Worm (Caenorhabditis elegans): ENCODE results near the gene Y65A5A.2.
A peak's percentile ranks its signal among the peaks of the same experiment; 100 is the strongest.

The Y65A5A.2 gene

DNA sequence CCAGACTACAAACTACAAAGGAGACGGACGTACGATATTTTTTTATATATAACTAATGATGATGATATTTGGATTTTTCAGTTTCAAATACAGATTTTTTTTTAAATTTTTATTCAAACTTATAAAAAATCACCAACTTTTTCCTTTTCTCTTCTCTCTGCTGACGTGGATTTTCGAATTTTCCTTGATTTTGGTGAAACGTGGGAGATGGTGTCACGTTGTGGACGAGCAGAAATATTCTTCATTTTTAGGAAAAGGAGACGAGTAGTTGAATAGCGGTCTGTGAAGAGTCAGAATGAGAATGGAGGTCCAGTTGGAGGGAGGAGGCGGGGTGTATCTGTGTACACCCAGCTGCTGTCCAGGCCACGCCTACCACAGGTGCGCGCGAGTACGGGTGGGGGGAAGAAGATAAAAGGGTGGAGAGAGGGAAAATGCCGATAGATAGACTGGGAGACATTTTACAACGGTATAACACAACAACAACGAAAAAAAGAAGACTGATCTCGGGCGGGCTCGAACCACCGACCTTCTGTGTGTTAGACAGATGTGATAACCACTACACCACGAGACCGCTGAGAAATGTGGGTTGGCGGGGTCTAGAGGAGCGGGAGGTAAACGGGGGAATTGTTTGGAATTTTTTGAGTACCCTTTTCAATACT lies 29.8 kb upstream of the Y65A5A.2 start, which contains the start of gene Y7A9D.1:
Gene Y7A9D.1 (minus strand): TSS at position 283 of the 659 bp plus-strand sequence.
- TF ChIP-seq nhr-12 (tag; optimal IDR thresholded peaks at IDR 0.05) (no peak), mls-2 (tag; optimal IDR thresholded peaks at IDR 0.05) (peak; percentile 84), M03D4.4 (tag; optimal IDR thresholded peaks at IDR 0.05) (peak; percentile 85), mep-1 (tag; optimal IDR thresholded peaks at IDR 0.05) (no peak), unc-120 (tag; optimal IDR thresholded peaks at IDR 0.05; ENCODE audit: poor library complexity, severe bottlenecking) (peak; percentile 73), unc-62 (GFP tag; optimal IDR thresholded peaks at IDR 0.05) (peak; percentile 24), ceh-83 (GFP tag; optimal IDR thresholded peaks at IDR 0.05) (peak; percentile 89), nhr-76 (tag; optimal IDR thresholded peaks at IDR 0.05) (no peak), elt-1 (tag; optimal IDR thresholded peaks at IDR 0.05; ENCODE audit: borderline replicate concordance, insufficient read depth) (no peak), lin-32 (GFP tag; optimal IDR thresholded peaks at IDR 0.05) (peak; percentile 93), bed-3 (GFP tag; optimal IDR thresholded peaks at IDR 0.05) (peak; percentile 13), nhr-28 (tag; optimal IDR thresholded peaks at IDR 0.05) (no peak), ceh-39 (tag; optimal IDR thresholded peaks at IDR 0.05) (no peak), ztf-11 (tag; optimal IDR thresholded peaks at IDR 0.05) (peak; percentile 45), nhr-237 (tag; optimal IDR thresholded peaks at IDR 0.05) (no peak), ham-2 (GFP tag; optimal IDR thresholded peaks at IDR 0.05) (peak; percentile 61), pha-4 (tag; optimal IDR thresholded peaks at IDR 0.05) (no peak), elt-3 (tag; optimal IDR thresholded peaks at IDR 0.05) (no peak), unc-39 (tag; optimal IDR thresholded peaks at IDR 0.05) (no peak), ceh-43 (GFP tag; optimal IDR thresholded peaks at IDR 0.05) (no peak), lsy-2 (tag; optimal IDR thresholded peaks at IDR 0.05) (peak; percentile 13), zip-8 (tag; optimal IDR thresholded peaks at IDR 0.05) (no peak), lin-13 (tag; optimal IDR thresholded peaks at IDR 0.05) (peak; percentile 58), mab-5 (tag; optimal IDR thresholded peaks at IDR 0.05) (no peak), hlh-1 (tag; optimal IDR thresholded peaks at IDR 0.05) (peak; percentile 89), flh-1 (GFP tag; optimal IDR thresholded peaks at IDR 0.05) (peak; percentile 56), drap-1 (GFP tag; optimal IDR thresholded peaks at IDR 0.05) (peak; percentile 84), nhr-2 (tag; optimal IDR thresholded peaks at IDR 0.05) (no peak), tbx-8 (GFP tag; optimal IDR thresholded peaks at IDR 0.05) (peak; percentile 75), cnd-1 (tag; optimal IDR thresholded peaks at IDR 0.05) (peak; percentile 77), snpc-4 (tag; optimal IDR thresholded peaks at IDR 0.05) (no peak), sem-2 (GFP tag; optimal IDR thresholded peaks at IDR 0.05) (peak; percentile 61), sptf-1 (tag; optimal IDR thresholded peaks at IDR 0.05) (peak; percentile 90)

DNA sequence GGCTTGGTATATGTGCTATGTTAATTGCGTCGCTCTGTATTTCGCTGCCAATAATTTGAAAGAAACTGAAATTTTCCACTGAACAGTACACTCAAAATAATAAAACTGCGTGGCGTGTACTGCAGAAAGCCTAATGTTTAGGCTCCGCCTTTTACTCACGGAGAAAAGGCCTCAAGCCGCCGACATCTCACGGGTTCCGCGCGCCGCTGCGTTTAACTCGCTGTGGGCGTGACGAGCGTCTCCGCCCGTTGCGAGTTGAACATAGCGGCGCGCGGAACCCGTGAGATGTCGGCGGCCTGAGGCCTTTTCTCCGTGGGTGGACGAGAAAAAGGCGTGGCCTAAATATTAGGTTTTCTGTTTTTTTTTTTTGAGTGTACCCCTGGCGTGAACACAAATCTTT lies 27.2 kb upstream of the Y65A5A.2 start:
- TF ChIP-seq ces-1 (GFP tag; optimal IDR thresholded peaks at IDR 0.05) (no peak), mep-1 (tag; optimal IDR thresholded peaks at IDR 0.05) (no peak), drap-1 (GFP tag; optimal IDR thresholded peaks at IDR 0.05) (no peak), elt-1 (tag; optimal IDR thresholded peaks at IDR 0.05; ENCODE audit: borderline replicate concordance, insufficient read depth) (no peak), sem-2 (GFP tag; optimal IDR thresholded peaks at IDR 0.05) (no peak)

- TF ChIP-seq mab-5 (tag; optimal IDR thresholded peaks at IDR 0.05) = no peak
- no peak for TF ChIP-seq lin-13 (tag; optimal IDR thresholded peaks at IDR 0.05)
- peak; percentile 93 for TF ChIP-seq lin-32 (GFP tag; optimal IDR thresholded peaks at IDR 0.05)
- TF ChIP-seq drap-1 (GFP tag; optimal IDR thresholded peaks at IDR 0.05) = peak; percentile 47
- TF ChIP-seq nhr-237 (tag; optimal IDR thresholded peaks at IDR 0.05) = no peak
- peak; percentile 50 for TF ChIP-seq ceh-43 (GFP tag; optimal IDR thresholded peaks at IDR 0.05)
- no peak for TF ChIP-seq tbx-8 (GFP tag; optimal IDR thresholded peaks at IDR 0.05)
- TF ChIP-seq sem-2 (GFP tag; optimal IDR thresholded peaks at IDR 0.05) = peak; percentile 37
- TF ChIP-seq mls-2 (tag; optimal IDR thresholded peaks at IDR 0.05) = peak; percentile 20
- peak; percentile 17 for TF ChIP-seq unc-120 (tag; optimal IDR thresholded peaks at IDR 0.05; ENCODE audit: poor library complexity, severe bottlenecking)
- TF ChIP-seq ham-2 (GFP tag; optimal IDR thresholded peaks at IDR 0.05) = peak; percentile 21
- TF ChIP-seq blmp-1 (tag; optimal IDR thresholded peaks at IDR 0.05) = no peak
- peak; percentile 70 for TF ChIP-seq M03D4.4 (tag; optimal IDR thresholded peaks at IDR 0.05)
- peak; percentile 14 for TF ChIP-seq hlh-1 (tag; optimal IDR thresholded peaks at IDR 0.05)
- TF ChIP-seq sptf-1 (tag; optimal IDR thresholded peaks at IDR 0.05) = peak; percentile 70
- no peak for TF ChIP-seq snpc-4 (tag; optimal IDR thresholded peaks at IDR 0.05)
- no peak for TF ChIP-seq elt-3 (tag; optimal IDR thresholded peaks at IDR 0.05)
- TF ChIP-seq cnd-1 (tag; optimal IDR thresholded peaks at IDR 0.05) = peak; percentile 53
- TF ChIP-seq flh-1 (GFP tag; optimal IDR thresholded peaks at IDR 0.05) = peak; percentile 35
Observed at ce11 chrIV:16388136-16388635, 23.6 kb upstream of the Y65A5A.2 start.
